Worm (Caenorhabditis elegans): ENCODE results near the gene dgk-5.
A peak's percentile ranks its signal among the peaks of the same experiment; 100 is the strongest.

dgk-5 gene

ce11 chrII:6491817-6492452 lies 21.1 kb upstream of the dgk-5 start, which contains the start of the genes T28D9.11 and T28D9.1 (continued):
- TF ChIP-seq zip-8 (tag; optimal IDR thresholded peaks at IDR 0.05), result no peak

- TF ChIP-seq flh-1 (GFP tag; optimal IDR thresholded peaks at IDR 0.05), result no peak
- no peak for TF ChIP-seq mep-1 (tag; optimal IDR thresholded peaks at IDR 0.05)
- TF ChIP-seq nhr-12 (tag; optimal IDR thresholded peaks at IDR 0.05), result no peak
- no peak for TF ChIP-seq bed-3 (GFP tag; optimal IDR thresholded peaks at IDR 0.05)
- TF ChIP-seq unc-62 (GFP tag; optimal IDR thresholded peaks at IDR 0.05), result no peak
- no peak for TF ChIP-seq zip-8 (tag; optimal IDR thresholded peaks at IDR 0.05)
- TF ChIP-seq ceh-39 (tag; optimal IDR thresholded peaks at IDR 0.05), result no peak
- no peak for TF ChIP-seq blmp-1 (tag; optimal IDR thresholded peaks at IDR 0.05)
- no peak for TF ChIP-seq unc-39 (tag; optimal IDR thresholded peaks at IDR 0.05)
- TF ChIP-seq elt-1 (tag; optimal IDR thresholded peaks at IDR 0.05; ENCODE audit: borderline replicate concordance, insufficient read depth), result no peak
- no peak for TF ChIP-seq ceh-43 (GFP tag; optimal IDR thresholded peaks at IDR 0.05)
- no peak for TF ChIP-seq ceh-83 (GFP tag; optimal IDR thresholded peaks at IDR 0.05)
- TF ChIP-seq ces-1 (GFP tag; optimal IDR thresholded peaks at IDR 0.05), result no peak
- no peak for TF ChIP-seq tbx-8 (GFP tag; optimal IDR thresholded peaks at IDR 0.05)
Measured at ce11 chrII:6491187-6491586, 20.3 kb upstream of the dgk-5 start.

- TF ChIP-seq pha-4 (tag; optimal IDR thresholded peaks at IDR 0.05) (peak; percentile 66), mep-1 (tag; optimal IDR thresholded peaks at IDR 0.05) (peak; percentile 83), cnd-1 (tag; optimal IDR thresholded peaks at IDR 0.05) (no peak), zip-8 (tag; optimal IDR thresholded peaks at IDR 0.05) (no peak), mab-5 (tag; optimal IDR thresholded peaks at IDR 0.05) (no peak), unc-120 (tag; optimal IDR thresholded peaks at IDR 0.05; ENCODE audit: poor library complexity, severe bottlenecking) (no peak), elt-3 (tag; optimal IDR thresholded peaks at IDR 0.05) (no peak), unc-39 (tag; optimal IDR thresholded peaks at IDR 0.05) (no peak), hlh-1 (tag; optimal IDR thresholded peaks at IDR 0.05) (peak; percentile 36), elt-1 (tag; optimal IDR thresholded peaks at IDR 0.05; ENCODE audit: borderline replicate concordance, insufficient read depth) (no peak), ztf-11 (tag; optimal IDR thresholded peaks at IDR 0.05) (no peak), lin-32 (GFP tag; optimal IDR thresholded peaks at IDR 0.05) (no peak), bed-3 (GFP tag; optimal IDR thresholded peaks at IDR 0.05) (no peak), lin-13 (tag; optimal IDR thresholded peaks at IDR 0.05) (peak; percentile 55), ham-2 (GFP tag; optimal IDR thresholded peaks at IDR 0.05) (no peak), ceh-83 (GFP tag; optimal IDR thresholded peaks at IDR 0.05) (no peak), ceh-39 (tag; optimal IDR thresholded peaks at IDR 0.05) (peak; percentile 8), flh-1 (GFP tag; optimal IDR thresholded peaks at IDR 0.05) (no peak), nhr-237 (tag; optimal IDR thresholded peaks at IDR 0.05) (peak; percentile 56), ces-1 (GFP tag; optimal IDR thresholded peaks at IDR 0.05) (no peak), unc-62 (GFP tag; optimal IDR thresholded peaks at IDR 0.05) (no peak), sem-2 (GFP tag; optimal IDR thresholded peaks at IDR 0.05) (no peak), drap-1 (GFP tag; optimal IDR thresholded peaks at IDR 0.05) (no peak), nhr-12 (tag; optimal IDR thresholded peaks at IDR 0.05) (no peak), lsy-2 (tag; optimal IDR thresholded peaks at IDR 0.05) (peak; percentile 97), M03D4.4 (tag; optimal IDR thresholded peaks at IDR 0.05) (no peak), mls-2 (tag; optimal IDR thresholded peaks at IDR 0.05) (no peak), nhr-76 (tag; optimal IDR thresholded peaks at IDR 0.05) (no peak)
Measured at ce11 chrII:6489711-6490184, 18.9 kb upstream of the dgk-5 start, which contains the start of the genes snr-3 and rsp-5. TSS of gene snr-3 (minus strand) at chrII:6489761. TSS of gene rsp-5 (plus strand) at chrII:6490165.

ce11 chrII:6486344-6486743 lies 15.5 kb upstream of the dgk-5 start:
- TF ChIP-seq zip-8 (tag; optimal IDR thresholded peaks at IDR 0.05), result no peak
- no peak for TF ChIP-seq bed-3 (GFP tag; optimal IDR thresholded peaks at IDR 0.05)
- peak; percentile 64 for TF ChIP-seq mab-5 (tag; optimal IDR thresholded peaks at IDR 0.05)
- no peak for TF ChIP-seq sptf-1 (tag; optimal IDR thresholded peaks at IDR 0.05)
- TF ChIP-seq unc-62 (GFP tag; optimal IDR thresholded peaks at IDR 0.05), result peak; percentile 25
- TF ChIP-seq lin-32 (GFP tag; optimal IDR thresholded peaks at IDR 0.05), result no peak
- TF ChIP-seq ceh-43 (GFP tag; optimal IDR thresholded peaks at IDR 0.05), result no peak
- TF ChIP-seq hlh-1 (tag; optimal IDR thresholded peaks at IDR 0.05), result peak; percentile 68
- no peak for TF ChIP-seq pha-4 (tag; optimal IDR thresholded peaks at IDR 0.05)
- no peak for TF ChIP-seq nhr-237 (tag; optimal IDR thresholded peaks at IDR 0.05)
- TF ChIP-seq unc-39 (tag; optimal IDR thresholded peaks at IDR 0.05), result no peak
- peak; percentile 22 for TF ChIP-seq unc-120 (tag; optimal IDR thresholded peaks at IDR 0.05; ENCODE audit: poor library complexity, severe bottlenecking)
